Fruit fly (Drosophila melanogaster): ENCODE data around the gene CG7557.

DNA sequence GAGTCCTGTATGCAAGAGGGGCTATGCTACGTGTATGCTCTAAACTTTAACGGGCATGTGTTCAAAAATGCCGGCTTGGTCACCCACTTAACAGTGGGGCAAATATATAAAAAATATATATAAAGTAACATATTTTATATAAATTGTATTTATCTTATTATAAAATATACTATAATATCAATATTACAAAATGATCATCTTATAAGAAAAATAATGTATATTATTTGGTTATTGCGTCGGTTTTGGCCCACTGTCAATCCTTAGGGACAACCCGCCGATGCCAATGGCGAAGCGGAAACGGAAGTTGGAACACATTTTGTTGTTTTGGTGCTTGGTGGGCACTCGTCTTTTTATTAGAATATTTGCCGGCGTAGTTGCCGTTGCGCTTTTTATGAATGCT, 5.6 kb downstream of the CG7557 start:
- TF ChIP-seq CG9948 (tag; optimal IDR thresholded peaks at IDR 0.05), result peak; percentile 31
- no peak for TF ChIP-seq Snoo (tag; optimal IDR thresholded peaks at IDR 0.05)
- no peak for TF ChIP-seq Ets98B (GFP tag; IDR thresholded peaks at IDR 0.05)
- TF ChIP-seq CG10348 (GFP tag; IDR thresholded peaks at IDR 0.05), result no peak
- TF ChIP-seq D1 (tag; optimal IDR thresholded peaks at IDR 0.05), result no peak
- TF ChIP-seq fd96Ca (GFP tag; IDR thresholded peaks at IDR 0.05), result no peak
- TF ChIP-seq CG12605 (GFP tag; IDR thresholded peaks at IDR 0.05), result no peak
- no peak for TF ChIP-seq CG8301 (tag; optimal IDR thresholded peaks at IDR 0.05)
- no peak for TF ChIP-seq CG34367 (tag; optimal IDR thresholded peaks at IDR 0.05)
